Worm (Caenorhabditis elegans): ENCODE data around the gene Y17G7B.20.

Y17G7B.20 gene

ce11 chrII:11958793-11959574 is 20.7 kb downstream of the Y17G7B.20 start:
- TF ChIP-seq nhr-71 (tag; optimal IDR thresholded peaks at IDR 0.05): peak; percentile 71
- peak; percentile 86 for TF ChIP-seq rnt-1 (tag; optimal IDR thresholded peaks at IDR 0.05)
- TF ChIP-seq grh-1 (GFP tag; IDR thresholded peaks at IDR 0.05): no peak
- peak; percentile 57 for TF ChIP-seq tbx-2 (tag; optimal IDR thresholded peaks at IDR 0.05)
- peak; percentile 49 for TF ChIP-seq jun-1 (tag; optimal IDR thresholded peaks at IDR 0.05)
- peak; percentile 47 for TF ChIP-seq unc-86 (tag; optimal IDR thresholded peaks at IDR 0.05)
- peak; percentile 4 for TF ChIP-seq sox-4 (tag; optimal IDR thresholded peaks at IDR 0.05)
- TF ChIP-seq ztf-11 (tag; optimal IDR thresholded peaks at IDR 0.05): peak in 1 of 2 experiments; percentile 31
- peak; percentile 66 for TF ChIP-seq nhr-19 (GFP tag; conservative IDR thresholded peaks at IDR 0.05)
- TF ChIP-seq dpl-1 (GFP tag; optimal IDR thresholded peaks at IDR 0.05): peak; percentile 38 to 58 (median 42)
- peak; percentile 34 for TF ChIP-seq snpc-4 (tag; optimal IDR thresholded peaks at IDR 0.05)
- peak; percentile 87 for TF ChIP-seq snu-23 (GFP tag; optimal IDR thresholded peaks at IDR 0.05)
- TF ChIP-seq vab-15 (tag; optimal IDR thresholded peaks at IDR 0.05): peak; percentile 8
- TF ChIP-seq lin-13 (GFP tag; optimal IDR thresholded peaks at IDR 0.05): peak; percentile 49
- TF ChIP-seq ceh-90 (tag; optimal IDR thresholded peaks at IDR 0.05): no peak
- peak; percentile 65 for TF ChIP-seq swsn-7 (tag; optimal IDR thresholded peaks at IDR 0.05)
- no peak for TF ChIP-seq fkh-4 (tag; optimal IDR thresholded peaks at IDR 0.05; ENCODE audit: borderline replicate concordance)
- peak; percentile 70 for TF ChIP-seq dsc-1 (tag; optimal IDR thresholded peaks at IDR 0.05)
- no peak for TF ChIP-seq unc-62 (GFP tag; optimal IDR thresholded peaks at IDR 0.05)
- TF ChIP-seq nhr-47 (tag; optimal IDR thresholded peaks at IDR 0.05): peak; percentile 75
- TF ChIP-seq mdl-1 (tag; optimal IDR thresholded peaks at IDR 0.05): peak in 1 of 2 experiments; percentile 57
- TF ChIP-seq nhr-20 (tag; optimal IDR thresholded peaks at IDR 0.05): peak; percentile 71
- peak in 2 of 3 experiments; percentile 35 to 73 for TF ChIP-seq ceh-82 (tag; optimal IDR thresholded peaks at IDR 0.05)
- peak; percentile 59 for TF ChIP-seq nhr-77 (tag; optimal IDR thresholded peaks at IDR 0.05)
- peak; percentile 21 for TF ChIP-seq fkh-10 (GFP tag; optimal IDR thresholded peaks at IDR 0.05)
- peak; percentile 20 for TF ChIP-seq blmp-1 (tag; optimal IDR thresholded peaks at IDR 0.05)
- TF ChIP-seq mep-1 (tag; optimal IDR thresholded peaks at IDR 0.05): peak; percentile 52
- TF ChIP-seq elt-3 (tag; optimal IDR thresholded peaks at IDR 0.05): peak in 1 of 6 experiments; percentile 34
- TF ChIP-seq ets-5 (GFP tag; IDR thresholded peaks at IDR 0.05): no peak
- TF ChIP-seq lin-14 (GFP tag; optimal IDR thresholded peaks at IDR 0.05): peak; percentile 52
- no peak for TF ChIP-seq ceh-88 (GFP tag; IDR thresholded peaks at IDR 0.05)
- peak; percentile 61 for TF ChIP-seq C16A3.4 (tag; optimal IDR thresholded peaks at IDR 0.05)
- TF ChIP-seq lir-3 (tag; optimal IDR thresholded peaks at IDR 0.05; ENCODE audit: poor library complexity): peak; percentile 36
- peak; percentile 28 for TF ChIP-seq aly-2 (tag; optimal IDR thresholded peaks at IDR 0.05)
- peak; percentile 36 to 62 for TF ChIP-seq efl-1 (optimal IDR thresholded peaks at IDR 0.05)
- TF ChIP-seq efl-1 (GFP tag; optimal IDR thresholded peaks at IDR 0.05 in 1 of 2): peak; percentile 55 to 95
- TF ChIP-seq nhr-12 (tag; optimal IDR thresholded peaks at IDR 0.05): no peak
- TF ChIP-seq mab-9 (GFP tag; IDR thresholded peaks at IDR 0.05): no peak
- TF ChIP-seq nhr-85 (tag): peak; percentile 54
- peak; percentile 59 for TF ChIP-seq irx-1 (tag; optimal IDR thresholded peaks at IDR 0.05)
- no peak for TF ChIP-seq C34B4.2 (tag; optimal IDR thresholded peaks at IDR 0.05)
- TF ChIP-seq fos-1 (tag; optimal IDR thresholded peaks at IDR 0.05): peak; percentile 53
- peak; percentile 66 for TF ChIP-seq unc-130 (tag; optimal IDR thresholded peaks at IDR 0.05)
- TF ChIP-seq fkh-8 (tag; optimal IDR thresholded peaks at IDR 0.05): peak; percentile 73
- peak; percentile 51 for TF ChIP-seq xbp-1 (tag; optimal IDR thresholded peaks at IDR 0.05)
- no peak for TF ChIP-seq lin-39 (tag; optimal IDR thresholded peaks at IDR 0.05)
- TF ChIP-seq lsy-2 (tag; optimal IDR thresholded peaks at IDR 0.05): peak; percentile 32 to 77
- TF ChIP-seq isw-1 (GFP tag; IDR thresholded peaks at IDR 0.05): peak; percentile 22; the same call in 1 of the 2 replicates
- TF ChIP-seq egl-13 (tag; optimal IDR thresholded peaks at IDR 0.05): no peak
- peak; percentile 30 for TF ChIP-seq skn-1 (tag; optimal IDR thresholded peaks at IDR 0.05)
- TF ChIP-seq efl-3 (GFP tag; optimal IDR thresholded peaks at IDR 0.05): no peak
- TF ChIP-seq ztf-4 (tag; optimal IDR thresholded peaks at IDR 0.05): no peak

Measured in whole organism, L1 larva.